Fruit fly (Drosophila melanogaster): ENCODE data around the gene glec.

glec gene

dm6 chr3R:21859509-21859908 is 3.4 kb upstream of the glec start:
- no peak for TF ChIP-seq CG3726 (GFP tag; IDR thresholded peaks at IDR 0.05)
- peak; percentile 22 for TF ChIP-seq sqz (GFP tag; optimal IDR thresholded peaks at IDR 0.05)
- TF ChIP-seq CG12659 (GFP tag; optimal IDR thresholded peaks at IDR 0.05): peak; percentile 13
- peak; percentile 46 for TF ChIP-seq nerfin-1 (tag; optimal IDR thresholded peaks at IDR 0.05)
- TF ChIP-seq fru (optimal IDR thresholded peaks at IDR 0.05): no peak
- no peak for TF ChIP-seq CG11456 (GFP tag; IDR thresholded peaks at IDR 0.05)
- TF ChIP-seq HHEX (GFP tag; optimal IDR thresholded peaks at IDR 0.05): peak; percentile 8
- TF ChIP-seq sc (optimal IDR thresholded peaks at IDR 0.05): no peak
- peak; percentile 37 for TF ChIP-seq sc (GFP tag; optimal IDR thresholded peaks at IDR 0.05)
- TF ChIP-seq Mad (GFP tag; optimal IDR thresholded peaks at IDR 0.05): peak; percentile 30
- TF ChIP-seq zen (tag; optimal IDR thresholded peaks at IDR 0.05): peak; percentile 47
- TF ChIP-seq CG11723 (GFP tag; optimal IDR thresholded peaks at IDR 0.05): peak; percentile 9
- peak; percentile 80 for TF ChIP-seq CG18262 (tag; optimal IDR thresholded peaks at IDR 0.05)
- no peak for TF ChIP-seq CG10565 (GFP tag; optimal IDR thresholded peaks at IDR 0.05)
- peak; percentile 30 for TF ChIP-seq ewg (GFP tag; optimal IDR thresholded peaks at IDR 0.05)
- TF ChIP-seq CG15696 (tag; optimal IDR thresholded peaks at IDR 0.05): peak; percentile 62
- peak; percentile 44 for TF ChIP-seq Med (GFP tag)
- peak; percentile 53 for TF ChIP-seq CG14710 (tag; optimal IDR thresholded peaks at IDR 0.05)
- peak; percentile 84 for TF ChIP-seq zf30C (GFP tag; optimal IDR thresholded peaks at IDR 0.05)
- peak; percentile 62 for TF ChIP-seq CG8388 (GFP tag; optimal IDR thresholded peaks at IDR 0.05)
- peak; percentile 71 for TF ChIP-seq sens-2 (GFP tag; IDR thresholded peaks at IDR 0.05)
- peak; percentile 57 for TF ChIP-seq grau (tag; optimal IDR thresholded peaks at IDR 0.05)
- peak; percentile 19 for TF ChIP-seq Max (GFP tag; optimal IDR thresholded peaks at IDR 0.05)
- 0 out of 3 replicates have a peak, but pooled peaks have one; percentile 37 for TF ChIP-seq gce (GFP tag; IDR thresholded peaks at IDR 0.05)
- TF ChIP-seq dysf (GFP tag; IDR thresholded peaks at IDR 0.05): 0 out of 3 replicates have a peak, but pooled peaks have one; percentile 47
- peak; percentile 2 for TF ChIP-seq org-1 (GFP tag; optimal IDR thresholded peaks at IDR 0.05)
- TF ChIP-seq bsh (GFP tag; optimal IDR thresholded peaks at IDR 0.05): peak; percentile 61 to 75
- TF ChIP-seq chif (GFP tag; optimal IDR thresholded peaks at IDR 0.05): peak; percentile 22 to 66
- no peak for TF ChIP-seq CG10147 (GFP tag; optimal IDR thresholded peaks at IDR 0.05)
- no peak for TF ChIP-seq B-H2 (GFP tag; optimal IDR thresholded peaks at IDR 0.05)
- TF ChIP-seq CG10209 (GFP tag; optimal IDR thresholded peaks at IDR 0.05): peak; percentile 41
- no peak for TF ChIP-seq Fer1 (GFP tag; optimal IDR thresholded peaks at IDR 0.05)
- TF ChIP-seq CG33557 (GFP tag; optimal IDR thresholded peaks at IDR 0.05): peak; percentile 57
- peak; percentile 53; the same call in 1 of the 2 replicates for TF ChIP-seq CG17328 (GFP tag; IDR thresholded peaks at IDR 0.05)
- no peak for TF ChIP-seq rib (GFP tag; IDR thresholded peaks at IDR 0.05)
- TF ChIP-seq MESR4 (GFP tag; optimal IDR thresholded peaks at IDR 0.05): no peak
- TF ChIP-seq dm (GFP tag; optimal IDR thresholded peaks at IDR 0.05): no peak
- peak; percentile 16 for TF ChIP-seq CG2875 (GFP tag; optimal IDR thresholded peaks at IDR 0.05)
- TF ChIP-seq tio (GFP tag; optimal IDR thresholded peaks at IDR 0.05): peak; percentile 54
- TF ChIP-seq oc (tag; optimal IDR thresholded peaks at IDR 0.05): no peak
- TF ChIP-seq NC2β (GFP tag; optimal IDR thresholded peaks at IDR 0.05): peak; percentile 47
- peak; percentile 45; the same call in 2 of the 3 replicates for TF ChIP-seq croc (GFP tag; conservative IDR thresholded peaks at IDR 0.05)
- peak; percentile 58; the same call in 1 of the 2 replicates for TF ChIP-seq Drgx (GFP tag; IDR thresholded peaks at IDR 0.05)
- TF ChIP-seq fd102C (GFP tag; optimal IDR thresholded peaks at IDR 0.05): peak; percentile 16
- peak; percentile 28 for TF ChIP-seq CG15601 (tag; optimal IDR thresholded peaks at IDR 0.05)
- TF ChIP-seq CG11696 (GFP tag; IDR thresholded peaks at IDR 0.05): 0 out of 2 replicates have a peak, but pooled peaks have one; percentile 32
- TF ChIP-seq CG4404 (GFP tag; IDR thresholded peaks at IDR 0.05): peak; percentile 50
- TF ChIP-seq CG1603 (tag; optimal IDR thresholded peaks at IDR 0.05): peak; percentile 49
- peak; percentile 14 for TF ChIP-seq CG12769 (tag; optimal IDR thresholded peaks at IDR 0.05)
- peak; percentile 54 for TF ChIP-seq CG11504 (tag; optimal IDR thresholded peaks at IDR 0.05)
